Fruit fly (Drosophila melanogaster): ENCODE data around the gene bc10.

DNA sequence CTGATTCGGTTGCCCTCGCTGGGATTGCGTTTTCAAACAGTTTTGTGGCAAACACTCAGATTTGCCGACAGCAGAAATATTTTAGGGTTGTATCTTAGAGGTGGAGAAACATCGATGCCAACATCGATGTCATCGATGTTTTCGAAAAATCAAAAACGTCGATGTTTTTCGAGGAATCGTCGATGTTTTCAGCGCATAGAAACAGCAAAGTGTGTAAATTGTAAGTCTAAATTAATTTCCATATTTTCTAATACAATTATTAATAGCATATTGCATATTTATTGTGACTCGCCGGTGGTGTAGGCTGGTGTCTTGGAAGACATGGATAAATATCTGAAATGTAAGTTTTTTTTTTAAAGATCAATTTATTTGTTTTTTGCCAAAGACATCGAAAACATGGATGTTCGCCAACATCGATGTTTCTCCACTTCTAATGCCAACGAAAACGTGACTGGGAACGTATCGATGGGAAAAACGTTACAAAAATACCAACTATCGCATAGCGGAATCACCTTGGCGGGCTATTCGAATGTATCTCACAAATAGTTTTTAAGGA lies 38.9 kb downstream of the bc10 start, which contains the start of gene TM9SF3:
- no peak for TF ChIP-seq Pif1B (GFP tag; optimal IDR thresholded peaks at IDR 0.05)
- TF ChIP-seq gl (tag; optimal IDR thresholded peaks at IDR 0.05) = no peak
- TF ChIP-seq CG15710 (tag; optimal IDR thresholded peaks at IDR 0.05) = no peak
- no peak for TF ChIP-seq CG32121 (GFP tag; IDR thresholded peaks at IDR 0.05)
- no peak for TF ChIP-seq Ets98B (GFP tag; IDR thresholded peaks at IDR 0.05)
- TF ChIP-seq CG10348 (GFP tag; IDR thresholded peaks at IDR 0.05) = no peak
- TF ChIP-seq Pif1A (GFP tag; optimal IDR thresholded peaks at IDR 0.05) = no peak
- no peak for TF ChIP-seq D1 (tag; optimal IDR thresholded peaks at IDR 0.05)
- no peak for TF ChIP-seq fd96Ca (GFP tag; IDR thresholded peaks at IDR 0.05)
- no peak for TF ChIP-seq rn (GFP tag; IDR thresholded peaks at IDR 0.05)
- TF ChIP-seq CG13204 (GFP tag; optimal IDR thresholded peaks at IDR 0.05) = no peak
- TF ChIP-seq CG12605 (GFP tag; IDR thresholded peaks at IDR 0.05) = no peak
